Fruit fly (Drosophila melanogaster) whole organism, adult: ENCODE data around the gene CG16743.
A peak's percentile ranks its signal among the peaks of the same experiment; 100 is the strongest.

ENCODE experiments used
- CG11617 ChIP-seq: fragments of 200-800 bp; sonication (Bioruptor generic); optimal IDR thresholded peaks from 2 replicates; lab custom pipeline; 2017; ENCODE audit warnings: mild to moderate bottlenecking, missing biosample characterization, missing genetic modification reagents, missing genetic modification characterization
- CG12768 ChIP-seq: fragments of 200-800 bp; sonication (Bioruptor generic); optimal IDR thresholded peaks from 2 replicates; lab custom pipeline; 2017; ENCODE audit warnings: missing biosample characterization, missing genetic modification characterization, mild to moderate bottlenecking, moderate library complexity, missing genetic modification reagents
- CG14711 ChIP-seq: fragments of 200-800 bp; sonication (Bioruptor generic); optimal IDR thresholded peaks from 2 replicates; lab custom pipeline; 2018; ENCODE audit warnings: missing biosample characterization, mild to moderate bottlenecking, missing genetic modification characterization, moderate library complexity
- CG1620 ChIP-seq: fragments of 200-800 bp; sonication (Bioruptor generic); optimal IDR thresholded peaks from 2 replicates; lab custom pipeline; 2016; ENCODE audit warnings: missing biosample characterization, missing genetic modification characterization
- CG33017 ChIP-seq: fragments of 200-800 bp; sonication (Bioruptor generic); optimal IDR thresholded peaks from 2 replicates; lab custom pipeline; 2018; ENCODE audit warnings: missing biosample characterization, mild to moderate bottlenecking, missing genetic modification characterization, moderate library complexity
- CG5204 ChIP-seq: fragments of 200-800 bp; sonication (Bioruptor generic); optimal IDR thresholded peaks from 2 replicates; lab custom pipeline; 2016; ENCODE audit warnings: missing biosample characterization, missing genetic modification characterization
- CG7045 ChIP-seq: fragments of 200-800 bp; sonication (Bioruptor generic); optimal IDR thresholded peaks from 2 replicates; lab custom pipeline; 2017; ENCODE audit warnings: missing biosample characterization, mild to moderate bottlenecking, missing genetic modification characterization
- CG7101 ChIP-seq: fragments of 200-800 bp; sonication (Bioruptor generic); optimal IDR thresholded peaks from 2 replicates; lab custom pipeline; 2018; ENCODE audit warnings: missing biosample characterization, mild to moderate bottlenecking, missing genetic modification characterization, moderate library complexity
- Clk ChIP-seq: fragments of 200-800 bp; sonication (Bioruptor generic); optimal IDR thresholded peaks from 2 replicates; lab custom pipeline; 2017; ENCODE audit warnings: missing biosample characterization, missing genetic modification characterization
- Crg-1 ChIP-seq: fragments of 200-800 bp; sonication (Bioruptor generic); optimal IDR thresholded peaks from 2 replicates; lab custom pipeline; 2016; ENCODE audit warnings: missing biosample characterization, missing genetic modification characterization
- Hr96 ChIP-seq: fragments of 200-800 bp; sonication (Bioruptor generic); optimal IDR thresholded peaks from 2 replicates; lab custom pipeline; 2016; ENCODE audit warnings: missing biosample characterization, missing genetic modification characterization
- Mnt ChIP-seq: fragments of 200-800 bp; sonication (Bioruptor generic); optimal IDR thresholded peaks from 2 replicates; lab custom pipeline; 2016; ENCODE audit warnings: missing biosample characterization, mild to moderate bottlenecking, missing genetic modification characterization
- bab1 ChIP-seq: fragments of 200-800 bp; sonication (Bioruptor generic); optimal IDR thresholded peaks from 3 replicates; lab custom pipeline; 2019; ENCODE audit warnings: missing biosample characterization, mild to moderate bottlenecking, missing genetic modification characterization, moderate library complexity
- cic ChIP-seq: fragments of 200-800 bp; sonication (Bioruptor generic); optimal IDR thresholded peaks from 2 replicates; lab custom pipeline; 2017; ENCODE audit warnings: missing biosample characterization, mild to moderate bottlenecking, missing genetic modification characterization, moderate library complexity
- cnc ChIP-seq, 2 experiments: fragments of >200 bp; optimal IDR thresholded peaks; 2 replicates each; lab custom pipeline; 2017
- kay ChIP-seq: fragments of 200-800 bp; sonication (Bioruptor generic); peaks from one replicate; lab custom pipeline; 2016; ENCODE audit warnings: missing biosample characterization, missing genetic modification characterization, borderline replicate concordance
- ovo ChIP-seq: fragments of 200-800 bp; sonication (Bioruptor generic); optimal IDR thresholded peaks from 2 replicates; lab custom pipeline; 2016; ENCODE audit warnings: missing biosample characterization, missing genetic modification characterization
- pad ChIP-seq: fragments of 200-800 bp; sonication (Bioruptor generic); optimal IDR thresholded peaks from 3 replicates; lab custom pipeline; 2017; ENCODE audit warnings: missing biosample characterization, missing genetic modification characterization, mild to moderate bottlenecking, moderate library complexity, missing genetic modification reagents
- tj ChIP-seq: fragments of 200-800 bp; sonication (Bioruptor generic); optimal IDR thresholded peaks from 3 replicates; lab custom pipeline; 2017; ENCODE audit warnings: missing biosample characterization, mild to moderate bottlenecking, missing genetic modification characterization, moderate library complexity
- toe ChIP-seq: fragments of 200-800 bp; sonication (Bioruptor generic); optimal IDR thresholded peaks from 2 replicates; lab custom pipeline; 2016; ENCODE audit warnings: missing biosample characterization, missing genetic modification characterization

CG16743 gene

dm6 chr2L:10968009-10968383 is 4.1 kb upstream of the CG16743 start:
- TF ChIP-seq pad (GFP tag; lab: Kevin White, UChicago): no peak
- TF ChIP-seq bab1 (GFP tag; lab: Kevin White, UChicago): no peak
- no peak for TF ChIP-seq CG11617 (GFP tag; lab: Kevin White, UChicago)
- no peak for TF ChIP-seq CG5204 (GFP tag; lab: Kevin White, UChicago)
- no peak for TF ChIP-seq CG12768 (GFP tag; lab: Kevin White, UChicago)
- no peak for TF ChIP-seq Clk (GFP tag; lab: Kevin White, UChicago)
- TF ChIP-seq CG1620: no peak

DNA sequence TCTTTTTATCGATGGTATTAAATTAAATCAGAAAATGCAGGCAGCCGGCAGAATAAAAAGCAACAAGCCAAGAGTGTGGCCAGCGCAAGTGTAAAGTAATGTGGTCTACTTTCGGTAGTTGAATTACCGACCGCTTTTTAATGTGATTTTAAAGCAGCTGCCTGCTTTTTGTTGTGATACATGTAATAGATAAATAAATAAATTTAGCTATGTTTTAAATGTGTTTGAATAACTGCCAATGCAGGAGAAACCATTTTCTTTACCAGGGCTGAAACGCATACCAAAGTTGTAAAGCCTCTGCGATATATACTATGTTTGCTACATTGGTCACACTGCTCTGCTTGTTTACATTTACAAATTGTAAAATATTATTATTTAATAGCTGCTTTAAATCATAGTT is 1.9 kb upstream of the CG16743 start, which contains the start of the genes Tmem214 and YL-1:
TSS of gene Tmem214 (minus strand) at position 142 of the 400 bp plus-strand sequence.
TSS of gene YL-1 (plus strand) at position 310 of the 400 bp plus-strand sequence.
- TF ChIP-seq Clk (GFP tag; lab: Kevin White, UChicago) (no peak), Crg-1 (GFP tag; lab: Kevin White, UChicago) (peak; percentile 36), CG11617 (GFP tag; lab: Kevin White, UChicago) (peak; percentile 40), CG14711 (tag; lab: Kevin White, UChicago) (peak; percentile 37), CG7101 (tag; lab: Kevin White, UChicago) (peak; percentile 9), pad (GFP tag; lab: Kevin White, UChicago) (peak; percentile 28), Mnt (GFP tag; lab: Kevin White, UChicago) (peak; percentile 39), kay (no peak), bab1 (GFP tag; lab: Kevin White, UChicago) (peak; percentile 62), toe (GFP tag; lab: Kevin White, UChicago) (no peak), CG1620 (peak; percentile 22), cic (GFP tag; lab: Kevin White, UChicago) (peak; percentile 25)

DNA sequence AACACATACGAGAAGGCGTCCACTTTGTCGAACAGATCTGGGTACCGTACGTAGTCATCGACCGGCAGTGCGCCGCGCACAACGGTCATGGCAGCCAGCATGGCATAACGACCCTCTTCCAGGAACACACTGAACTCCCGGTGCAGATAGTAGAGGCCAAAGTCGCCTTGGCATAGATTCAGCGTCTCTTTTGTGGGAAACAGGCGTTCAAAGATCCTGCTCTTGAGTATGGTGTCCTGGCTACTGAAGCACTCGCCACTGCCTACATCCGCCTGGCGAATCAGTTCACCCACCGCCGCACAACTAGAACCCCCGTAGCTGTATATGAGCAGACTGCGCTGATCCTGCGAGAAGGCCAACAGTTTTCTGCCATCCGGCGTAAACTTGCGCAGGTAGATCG is 2.6 kb downstream of the CG16743 start:
- TF ChIP-seq CG12768 (GFP tag; lab: Kevin White, UChicago) (no peak), Clk (GFP tag; lab: Kevin White, UChicago) (no peak), pad (GFP tag; lab: Kevin White, UChicago) (no peak), ovo (GFP tag; lab: Kevin White, UChicago) (no peak), bab1 (GFP tag; lab: Kevin White, UChicago) (no peak), CG7045 (GFP tag; lab: Kevin White, UChicago) (no peak)

DNA sequence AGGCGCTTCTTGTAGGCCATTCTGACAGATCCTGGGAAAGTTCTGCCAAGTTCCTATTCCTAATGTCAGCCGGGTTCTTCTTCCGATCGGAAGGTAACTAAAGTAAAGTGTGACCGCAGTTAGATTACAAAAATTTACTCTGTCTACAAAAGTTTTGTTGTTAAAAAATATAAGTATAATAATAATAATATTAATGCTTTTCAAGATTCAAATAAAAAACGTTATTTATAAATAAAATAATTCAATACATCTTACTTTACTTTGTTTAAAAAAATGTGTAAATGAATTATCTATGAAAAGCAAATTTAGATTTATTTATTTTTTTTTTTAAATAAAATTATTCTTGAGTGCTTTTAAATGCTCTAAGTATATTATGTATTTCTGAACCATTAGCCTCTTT is 3.1 kb downstream of the CG16743 start, which contains the start of gene abo:
TSS of gene abo (minus strand) at position 101 of the 400 bp plus-strand sequence.
- TF ChIP-seq ovo (GFP tag; lab: Kevin White, UChicago) (no peak), toe (GFP tag; lab: Kevin White, UChicago) (no peak), cic (GFP tag; lab: Kevin White, UChicago) (no peak), CG11617 (GFP tag; lab: Kevin White, UChicago) (no peak), CG7101 (tag; lab: Kevin White, UChicago) (no peak), CG14711 (tag; lab: Kevin White, UChicago) (no peak), tj (GFP tag; lab: Kevin White, UChicago) (no peak), Mnt (GFP tag; lab: Kevin White, UChicago) (no peak), kay (no peak), pad (GFP tag; lab: Kevin White, UChicago) (no peak)

DNA sequence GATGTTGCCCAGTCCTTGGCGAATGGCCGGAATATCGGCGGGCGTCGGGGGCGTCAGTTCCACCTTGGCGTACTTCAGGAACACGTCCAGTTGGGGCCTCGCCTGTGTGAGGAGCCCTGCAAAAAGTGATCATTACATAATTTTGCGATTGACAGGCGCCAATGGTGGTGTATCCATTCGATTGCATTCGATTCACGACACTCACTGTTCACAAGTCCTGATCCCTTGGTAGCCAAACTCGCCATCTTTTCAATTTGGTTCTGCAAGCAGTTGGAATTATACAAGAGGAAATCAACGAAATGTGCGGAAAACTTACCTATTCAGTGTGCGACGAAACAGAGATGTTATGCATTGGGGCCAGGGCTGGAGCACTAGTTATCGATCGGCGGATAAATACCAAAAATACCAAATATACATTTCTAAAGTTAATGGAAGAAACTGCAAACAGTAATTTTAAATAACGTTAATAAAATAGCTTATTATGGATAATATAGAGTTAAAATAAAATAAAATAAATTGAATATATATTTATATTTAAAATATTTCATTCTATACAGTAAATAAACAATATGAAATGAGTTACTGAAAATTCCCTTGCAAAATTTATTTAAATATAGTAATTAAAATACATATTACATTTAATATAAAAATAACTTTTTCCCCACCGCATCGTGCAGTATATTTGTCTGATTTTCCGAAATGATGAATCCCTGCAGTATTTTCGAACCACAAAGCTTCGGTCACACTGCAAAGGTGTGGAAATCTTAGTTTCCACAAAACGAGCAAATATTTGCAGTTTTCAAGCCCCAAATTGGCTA is 4.2 kb downstream of the CG16743 start, which contains the start of the genes ATPsynG and SCAR:
TSS of gene ATPsynG (minus strand) at position 354 of the 818 bp plus-strand sequence.
TSS of gene SCAR (plus strand) at position 727 of the 818 bp plus-strand sequence.
- no peak for TF ChIP-seq ovo (GFP tag; lab: Kevin White, UChicago)
- TF ChIP-seq Hr96 (GFP tag; lab: Kevin White, UChicago): no peak
- TF ChIP-seq CG12768 (GFP tag; lab: Kevin White, UChicago): no peak
- TF ChIP-seq Mnt (GFP tag; lab: Kevin White, UChicago): no peak
- no peak for TF ChIP-seq cic (GFP tag; lab: Kevin White, UChicago)
- no peak for TF ChIP-seq kay
- TF ChIP-seq cnc (optimal IDR thresholded peaks at IDR 0.05; lab: Kevin White, UChicago): no peak
- no peak for TF ChIP-seq CG5204 (GFP tag; lab: Kevin White, UChicago)
- no peak for TF ChIP-seq CG14711 (tag; lab: Kevin White, UChicago)
- TF ChIP-seq pad (GFP tag; lab: Kevin White, UChicago): no peak
- no peak for TF ChIP-seq CG33017 (tag; lab: Kevin White, UChicago)
- no peak for TF ChIP-seq CG7101 (tag; lab: Kevin White, UChicago)

DNA sequence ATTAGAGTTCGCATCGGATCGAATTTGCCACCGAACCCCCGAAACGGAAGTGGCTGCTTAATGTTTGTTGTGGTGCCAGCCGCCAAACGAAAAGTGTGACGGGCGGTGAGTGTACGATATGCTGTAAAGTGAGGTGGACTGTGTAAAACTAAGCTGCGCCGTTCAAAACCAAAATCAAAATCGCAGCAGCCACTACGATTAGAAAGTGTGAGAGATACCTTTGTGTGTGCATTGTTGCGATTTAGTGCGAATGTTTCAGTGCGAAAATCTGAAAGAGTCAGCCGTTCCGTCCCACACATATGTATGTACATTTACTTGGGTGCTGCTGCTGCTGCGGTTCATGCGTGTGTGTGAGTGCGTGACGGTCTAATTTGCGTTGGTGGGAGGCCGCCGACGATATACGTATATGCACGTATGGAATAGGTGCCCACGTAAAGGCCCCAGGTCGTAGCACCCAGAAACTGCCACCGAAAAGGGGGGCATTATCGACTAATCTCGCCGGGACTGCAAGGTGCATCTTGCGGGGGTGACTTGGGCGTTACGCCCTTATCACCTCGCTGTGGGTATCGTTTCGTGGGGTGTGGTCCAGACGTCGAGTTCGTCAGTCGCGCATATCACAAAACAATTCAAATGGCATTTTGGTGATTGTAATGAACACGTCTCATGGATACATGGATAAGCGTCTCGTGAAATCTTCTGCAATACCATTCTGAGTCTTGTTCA is 4.9 kb downstream of the CG16743 start:
- TF ChIP-seq CG14711 (tag; lab: Kevin White, UChicago) (no peak), CG11617 (GFP tag; lab: Kevin White, UChicago) (no peak), cnc (optimal IDR thresholded peaks at IDR 0.05; lab: Kevin White, UChicago) (no peak), Mnt (GFP tag; lab: Kevin White, UChicago) (no peak), CG1620 (no peak), Crg-1 (GFP tag; lab: Kevin White, UChicago) (no peak), cic (GFP tag; lab: Kevin White, UChicago) (peak; percentile 21), ovo (GFP tag; lab: Kevin White, UChicago) (no peak), toe (GFP tag; lab: Kevin White, UChicago) (no peak), kay (no peak), CG12768 (GFP tag; lab: Kevin White, UChicago) (no peak), Clk (GFP tag; lab: Kevin White, UChicago) (no peak), Hr96 (GFP tag; lab: Kevin White, UChicago) (no peak), CG33017 (tag; lab: Kevin White, UChicago) (no peak), bab1 (GFP tag; lab: Kevin White, UChicago) (peak; percentile 36), CG7045 (GFP tag; lab: Kevin White, UChicago) (no peak), CG7101 (tag; lab: Kevin White, UChicago) (no peak), pad (GFP tag; lab: Kevin White, UChicago) (no peak), tj (GFP tag; lab: Kevin White, UChicago) (peak; percentile 33), CG5204 (GFP tag; lab: Kevin White, UChicago) (no peak)
